Worm (Caenorhabditis elegans): Measurements from ENCODE around the gene F18A11.3.

The F18A11.3 gene

ce11 chrII:13073102-13073501 lies 36.5 kb upstream of the F18A11.3 start, which contains the start of gene F42G4.5:
Gene F42G4.5 (plus strand): TSS chrII:13073480.
- TF ChIP-seq vab-7 (GFP tag; IDR thresholded peaks at IDR 0.05) (no peak), madf-9 (GFP tag; conservative IDR thresholded peaks at IDR 0.05) (no peak), hlh-30 (tag; optimal IDR thresholded peaks at IDR 0.05; ENCODE audit: insufficient read depth) (peak; percentile 50), F49E8.2 (tag; optimal IDR thresholded peaks at IDR 0.05; ENCODE audit: borderline replicate concordance) (no peak), jun-1 (tag; optimal IDR thresholded peaks at IDR 0.05) (no peak), nhr-48 (tag; optimal IDR thresholded peaks at IDR 0.05) (peak; percentile 30), F44E2.7 (GFP tag; IDR thresholded peaks at IDR 0.05) (no peak), Y105C5A.15 (GFP tag; IDR thresholded peaks at IDR 0.05) (no peak), aha-1 (tag) (no peak), dmd-9 (GFP tag; IDR thresholded peaks at IDR 0.05) (no peak), ztf-7 (tag; optimal IDR thresholded peaks at IDR 0.05) (no peak), dve-1 (tag; optimal IDR thresholded peaks at IDR 0.05; ENCODE audit: insufficient read depth) (peak; percentile 69), nhr-237 (tag; optimal IDR thresholded peaks at IDR 0.05) (no peak), zag-1 (tag; optimal IDR thresholded peaks at IDR 0.05) (no peak), spr-3 (GFP tag; optimal IDR thresholded peaks at IDR 0.05) (no peak), ceh-20 (GFP tag; IDR thresholded peaks at IDR 0.05) (no peak), unc-39 (tag; optimal IDR thresholded peaks at IDR 0.05) (no peak), daf-16 (GFP tag; optimal IDR thresholded peaks at IDR 0.05) (no peak), daf-16 (tag; optimal IDR thresholded peaks at IDR 0.05) (peak; percentile 81), ceh-62 (tag; optimal IDR thresholded peaks at IDR 0.05) (no peak), fos-1 (tag; optimal IDR thresholded peaks at IDR 0.05) (no peak), T20F7.1 (GFP tag; optimal IDR thresholded peaks at IDR 0.05) (no peak), ceh-44 (GFP tag; IDR thresholded peaks at IDR 0.05) (no peak), dmd-6 (GFP tag; IDR thresholded peaks at IDR 0.05) (peak; percentile 68), nhr-111 (GFP tag; optimal IDR thresholded peaks at IDR 0.05) (no peak), attf-4 (tag; optimal IDR thresholded peaks at IDR 0.05) (no peak), dmd-8 (GFP tag; IDR thresholded peaks at IDR 0.05) (no peak), mdl-1 (tag; optimal IDR thresholded peaks at IDR 0.05) (peak in 1 of 2 experiments; percentile 17), set-16 (GFP tag; IDR thresholded peaks at IDR 0.05) (no peak), cey-2 (tag; optimal IDR thresholded peaks at IDR 0.05; ENCODE audit: borderline replicate concordance, insufficient read depth) (no peak), nhr-41 (GFP tag; IDR thresholded peaks at IDR 0.05) (peak; percentile 98), Y48G9A.11 (GFP tag; IDR thresholded peaks at IDR 0.05) (no peak), nhr-6 (tag; optimal IDR thresholded peaks at IDR 0.05) (no peak), pqm-1 (tag; optimal IDR thresholded peaks at IDR 0.05) (peak; percentile 97), php-3 (GFP tag; IDR thresholded peaks at IDR 0.05) (peak; percentile 51; the same call in 1 of the 2 replicates), tra-1 (GFP tag; IDR thresholded peaks at IDR 0.05) (no peak), R02D3.7 (tag; optimal IDR thresholded peaks at IDR 0.05) (no peak), unc-130 (GFP tag; optimal IDR thresholded peaks at IDR 0.05) (no peak), mxl-3 (GFP tag; optimal IDR thresholded peaks at IDR 0.05) (peak; percentile 27), T26A8.4 (GFP tag; IDR thresholded peaks at IDR 0.05) (no peak), lsy-2 (tag; optimal IDR thresholded peaks at IDR 0.05) (no peak), mep-1 (tag; optimal IDR thresholded peaks at IDR 0.05) (no peak), ceh-82 (tag; optimal IDR thresholded peaks at IDR 0.05) (no peak), nhr-77 (tag; optimal IDR thresholded peaks at IDR 0.05) (peak; percentile 45), pha-4 (GFP tag; IDR thresholded peaks at IDR 0.05) (no peak), pha-4 (tag; optimal IDR thresholded peaks at IDR 0.05) (no peak), nhr-28 (tag; optimal IDR thresholded peaks at IDR 0.05) (peak; percentile 94), rbr-2 (tag; optimal IDR thresholded peaks at IDR 0.05) (no peak), nhr-25 (tag; optimal IDR thresholded peaks at IDR 0.05; ENCODE audit: borderline replicate concordance, insufficient read depth) (no peak), zfp-3 (GFP tag; conservative IDR thresholded peaks at IDR 0.05) (no peak), zip-2 (tag; optimal IDR thresholded peaks at IDR 0.05) (no peak), ZK546.5 (tag; optimal IDR thresholded peaks at IDR 0.05) (no peak), arid-1 (GFP tag; conservative IDR thresholded peaks at IDR 0.05) (no peak)

Data from whole organism, L4 larva.